Fruit fly (Drosophila melanogaster) whole organism, embryonic: Measurements from ENCODE around the gene SecS.

Source experiments
- ATbp ChIP-seq: fragments of 200-800 bp; sonication (Bioruptor generic); optimal IDR thresholded peaks from 2 replicates; lab custom pipeline; 2017; ENCODE audit warnings: missing biosample characterization, mild to moderate bottlenecking, missing genetic modification characterization, missing genetic modification reagents
- Adf1 ChIP-seq: fragments of 200-800 bp; sonication (Bioruptor generic); IDR thresholded peaks from 2 replicates; pipeline ENCODE4 v1.3.6; 2022; ENCODE audit warnings: missing biosample characterization, missing genetic modification characterization
- Antp ChIP-seq: fragments of 200-800 bp; sonication (Bioruptor generic); optimal IDR thresholded peaks from 3 replicates; lab custom pipeline; 2016; ENCODE audit warnings: missing biosample characterization, missing genetic modification characterization
- Atf-2 ChIP-seq: fragments of 200-800 bp; sonication (Bioruptor generic); optimal IDR thresholded peaks from 2 replicates; lab custom pipeline; 2016; ENCODE audit warnings: missing biosample characterization, missing genetic modification characterization
- CG10462 ChIP-seq: fragments of 200-800 bp; sonication (Bioruptor generic); optimal IDR thresholded peaks from 2 replicates; lab custom pipeline; 2016; ENCODE audit warnings: missing biosample characterization, missing genetic modification characterization
- CG12155 ChIP-seq: fragments of 200-800 bp; sonication (Bioruptor generic); optimal IDR thresholded peaks from 3 replicates; lab custom pipeline; 2016; ENCODE audit warnings: missing biosample characterization, missing genetic modification characterization
- CG1233 ChIP-seq: fragments of 200-800 bp; sonication (Bioruptor generic); optimal IDR thresholded peaks from 4 replicates; lab custom pipeline; 2018; ENCODE audit warnings: missing biosample characterization, mild to moderate bottlenecking, missing genetic modification characterization
- CG12744 ChIP-seq: fragments of 200-800 bp; sonication (Bioruptor generic); optimal IDR thresholded peaks from 2 replicates; lab custom pipeline; 2016; ENCODE audit warnings: missing biosample characterization, missing genetic modification characterization
- CG13624 ChIP-seq: fragments of 200-800 bp; sonication (Bioruptor generic); optimal IDR thresholded peaks from 2 replicates; lab custom pipeline; 2016; ENCODE audit warnings: missing biosample characterization, missing genetic modification characterization
- CG15696 ChIP-seq: fragments of 200-800 bp; sonication (Bioruptor generic); optimal IDR thresholded peaks from 2 replicates; lab custom pipeline; 2019; ENCODE audit warnings: missing biosample characterization, mild to moderate bottlenecking, missing genetic modification characterization, moderate library complexity
- CG16779 ChIP-seq: fragments of 200-800 bp; sonication (Bioruptor generic); IDR thresholded peaks from 2 replicates; pipeline ENCODE4 v1.3.6; 2022; ENCODE audit warnings: missing biosample characterization, missing genetic modification characterization
- CG17802 ChIP-seq: fragments of 200-800 bp; sonication (Bioruptor generic); optimal IDR thresholded peaks from 2 replicates; lab custom pipeline; 2018; ENCODE audit warnings: missing biosample characterization, mild to moderate bottlenecking, missing genetic modification characterization, moderate library complexity
- CG2120 ChIP-seq: fragments of 200-800 bp; sonication (Bioruptor generic); optimal IDR thresholded peaks from 3 replicates; lab custom pipeline; 2016; ENCODE audit warnings: missing biosample characterization, missing genetic modification characterization
- CG2678 ChIP-seq: fragments of 200-800 bp; sonication (Bioruptor generic); optimal IDR thresholded peaks from 3 replicates; lab custom pipeline; 2019; ENCODE audit warnings: missing biosample characterization, mild to moderate bottlenecking, missing genetic modification characterization, moderate library complexity
- CG32532 ChIP-seq: fragments of 200-800 bp; sonication (Bioruptor generic); IDR thresholded peaks from 2 replicates; pipeline ENCODE4 v1.3.6; 2022; ENCODE audit warnings: missing biosample characterization, missing genetic modification characterization
- CG3407 ChIP-seq: fragments of 200-800 bp; sonication (Bioruptor generic); optimal IDR thresholded peaks from 2 replicates; lab custom pipeline; 2018; ENCODE audit warnings: missing biosample characterization, mild to moderate bottlenecking, missing genetic modification characterization
- CG3726 ChIP-seq: fragments of 200-800 bp; sonication (Bioruptor generic); IDR thresholded peaks from 3 replicates; pipeline ENCODE4, ENCODE4 v1.3.6; 2022; ENCODE audit warnings: missing biosample characterization, missing genetic modification characterization
- CG43689 ChIP-seq: fragments of 200-800 bp; sonication (Bioruptor generic); IDR thresholded peaks from 2 replicates; pipeline ENCODE4 v1.3.6; 2022; ENCODE audit warnings: missing biosample characterization, missing genetic modification characterization
- CG4617 ChIP-seq: fragments of 200-800 bp; sonication (Bioruptor generic); optimal IDR thresholded peaks from 3 replicates; lab custom pipeline; 2016; ENCODE audit warnings: missing biosample characterization, missing genetic modification characterization, borderline replicate concordance
- CG5245 ChIP-seq: fragments of 200-800 bp; sonication (Bioruptor generic); optimal IDR thresholded peaks from 3 replicates; lab custom pipeline; 2016; ENCODE audit warnings: missing biosample characterization, missing genetic modification characterization
- CG6854 ChIP-seq: fragments of 200-800 bp; sonication (Bioruptor generic); optimal IDR thresholded peaks from 3 replicates; lab custom pipeline; 2017; ENCODE audit warnings: missing biosample characterization, mild to moderate bottlenecking, missing genetic modification characterization
- CG7987 ChIP-seq: fragments of 200-800 bp; sonication (Bioruptor generic); optimal IDR thresholded peaks from 2 replicates; lab custom pipeline; 2018; ENCODE audit warnings: missing biosample characterization, mild to moderate bottlenecking, missing genetic modification characterization, moderate library complexity
- CG8924 ChIP-seq: fragments of 200-800 bp; optimal IDR thresholded peaks from 3 replicates; lab custom pipeline; 2019; ENCODE audit warnings: missing biosample characterization, mild to moderate bottlenecking, missing genetic modification characterization, moderate library complexity
- Chrac-16 ChIP-seq: fragments of 200-800 bp; sonication (Bioruptor generic); optimal IDR thresholded peaks from 3 replicates; lab custom pipeline; 2016; ENCODE audit warnings: missing biosample characterization, missing genetic modification characterization
- CoRest ChIP-seq: fragments of 200-800 bp; sonication (Bioruptor generic); optimal IDR thresholded peaks from 3 replicates; lab custom pipeline; 2018; ENCODE audit warnings: missing biosample characterization, mild to moderate bottlenecking, missing genetic modification characterization, moderate library complexity
- Dip3 ChIP-seq: fragments of 200-800 bp; sonication (Bioruptor generic); optimal IDR thresholded peaks from 3 replicates; lab custom pipeline; 2016; ENCODE audit warnings: missing biosample characterization, missing genetic modification characterization
- Eip74EF ChIP-seq, 2 experiments: fragments of 200-800 bp in 1 of 2; fragments of >200 bp in 1 of 2; sonication (Bioruptor generic) in 1 of 2; optimal IDR thresholded peaks; 2 replicates each; lab custom pipeline; 2017 to 2019; ENCODE audit warnings: missing biosample characterization in 2 of 2, missing genetic modification characterization in 2 of 2, mild to moderate bottlenecking in 1 of 2, moderate library complexity in 1 of 2
- Ets97D ChIP-seq: fragments of 200-800 bp; sonication (Bioruptor generic); optimal IDR thresholded peaks from 3 replicates; lab custom pipeline; 2016; ENCODE audit warnings: missing biosample characterization, missing genetic modification characterization
- GATAe ChIP-seq: fragments of 200-800 bp; sonication (Bioruptor generic); conservative IDR thresholded peaks from 2 replicates; pipeline ENCODE4 v1.3.6; 2022; ENCODE audit warnings: missing biosample characterization, missing genetic modification characterization
- HLH3B ChIP-seq: fragments of 200-800 bp; sonication (Bioruptor generic); IDR thresholded peaks from 2 replicates; pipeline ENCODE4 v1.3.6; 2022; ENCODE audit warnings: missing biosample characterization, missing genetic modification characterization
- HLHmδ ChIP-seq: fragments of 200-800 bp; sonication (Bioruptor generic); optimal IDR thresholded peaks from 2 replicates; lab custom pipeline; 2018; ENCODE audit warnings: missing biosample characterization, mild to moderate bottlenecking, missing genetic modification characterization, moderate library complexity
- HmgD ChIP-seq: fragments of 200-800 bp; sonication (Bioruptor generic); optimal IDR thresholded peaks from 3 replicates; lab custom pipeline; 2016; ENCODE audit warnings: missing biosample characterization, missing genetic modification characterization
- Hmx ChIP-seq: fragments of 200-800 bp; sonication (Bioruptor generic); optimal IDR thresholded peaks from 2 replicates; lab custom pipeline; 2016; ENCODE audit warnings: missing biosample characterization, missing genetic modification characterization
- NFAT ChIP-seq: fragments of 200-800 bp; sonication (Bioruptor generic); IDR thresholded peaks from 2 replicates; pipeline ENCODE4 v1.3.6; 2022; ENCODE audit warnings: missing biosample characterization, missing genetic modification characterization
- Oli ChIP-seq: fragments of 200-800 bp; sonication (Bioruptor generic); optimal IDR thresholded peaks from 2 replicates; lab custom pipeline; 2018; ENCODE audit warnings: missing biosample characterization, mild to moderate bottlenecking, missing genetic modification characterization, moderate library complexity
- Scr ChIP-seq: fragments of 200-800 bp; sonication (Bioruptor generic); IDR thresholded peaks from 2 replicates; pipeline ENCODE4 v1.3.6; 2022; ENCODE audit warnings: missing biosample characterization, missing genetic modification characterization; ENCODE audit not compliant: partially characterized antibody
- Usf ChIP-seq: fragments of 200-800 bp; sonication (Bioruptor generic); optimal IDR thresholded peaks from 2 replicates; lab custom pipeline; 2017; ENCODE audit warnings: missing genotype, missing biosample characterization, missing genetic modification characterization
- bbx ChIP-seq: fragments of 200-800 bp; sonication (Bioruptor generic); IDR thresholded peaks from 2 replicates; pipeline ENCODE4 v1.3.6; 2022; ENCODE audit warnings: missing biosample characterization, missing genetic modification characterization; ENCODE audit not compliant: partially characterized antibody
- bowl ChIP-seq: fragments of 200-800 bp; sonication (Bioruptor generic); IDR thresholded peaks from 2 replicates; pipeline ENCODE4 v1.3.6; 2022; ENCODE audit warnings: missing biosample characterization, missing genetic modification characterization
- chif ChIP-seq, 2 experiments: fragments of 200-800 bp; sonication (Bioruptor generic); optimal IDR thresholded peaks; 3 replicates each; lab custom pipeline; 2016; ENCODE audit warnings: missing biosample characterization in 2 of 2, missing genetic modification characterization in 2 of 2
- cwo ChIP-seq: fragments of 200-800 bp; sonication (Bioruptor generic); optimal IDR thresholded peaks from 3 replicates; lab custom pipeline; 2017; ENCODE audit warnings: missing biosample characterization, missing genetic modification characterization, mild to moderate bottlenecking, moderate library complexity, missing genetic modification reagents
- dati ChIP-seq: fragments of 200-800 bp; sonication (Bioruptor generic); IDR thresholded peaks from 2 replicates; pipeline ENCODE4 v1.3.6; 2022; ENCODE audit warnings: missing biosample characterization, missing genetic modification characterization
- dysf ChIP-seq: fragments of 200-800 bp; sonication (Bioruptor generic); IDR thresholded peaks from 3 replicates; pipeline ENCODE4 v1.3.6; 2022; ENCODE audit warnings: missing biosample characterization, missing genetic modification characterization
- emc ChIP-seq: fragments of 200-800 bp; sonication (Bioruptor generic); optimal IDR thresholded peaks from 2 replicates; lab custom pipeline; 2016; ENCODE audit warnings: missing biosample characterization, missing genetic modification characterization
- gfzf ChIP-seq: fragments of 200-800 bp; sonication (Bioruptor generic); optimal IDR thresholded peaks from 2 replicates; lab custom pipeline; 2016; ENCODE audit warnings: missing biosample characterization, mild to moderate bottlenecking, missing genetic modification characterization, moderate library complexity
- gro ChIP-seq: fragments of 200-800 bp; sonication (Bioruptor generic); optimal IDR thresholded peaks from 2 replicates; lab custom pipeline; 2016; ENCODE audit warnings: missing biosample characterization, missing genetic modification characterization
- kni ChIP-seq: fragments of 200-800 bp; sonication (Bioruptor generic); optimal IDR thresholded peaks from 3 replicates; lab custom pipeline; 2017; ENCODE audit warnings: mild to moderate bottlenecking, missing biosample characterization, missing genetic modification reagents, missing genetic modification characterization
- lbe ChIP-seq: fragments of 200-800 bp; sonication (Bioruptor generic); optimal IDR thresholded peaks from 2 replicates; lab custom pipeline; 2016; ENCODE audit warnings: missing biosample characterization, mild to moderate bottlenecking, missing genetic modification characterization
- prd ChIP-seq, 3 experiments: fragments of >200 bp in 2 of 3; fragments of 200-800 bp in 1 of 3; sonication (Bioruptor generic) in 1 of 3; optimal IDR thresholded peaks in 2 of 3; IDR thresholded peaks in 1 of 3; 2 replicates in 2 of 3; 3 replicates in 1 of 3; pipeline versions ENCODE4 v1.3.6 to Lab custom; 2017 to 2022; ENCODE audit warnings: missing biosample characterization in 1 of 3, missing genetic modification characterization in 1 of 3

SecS gene

DNA sequence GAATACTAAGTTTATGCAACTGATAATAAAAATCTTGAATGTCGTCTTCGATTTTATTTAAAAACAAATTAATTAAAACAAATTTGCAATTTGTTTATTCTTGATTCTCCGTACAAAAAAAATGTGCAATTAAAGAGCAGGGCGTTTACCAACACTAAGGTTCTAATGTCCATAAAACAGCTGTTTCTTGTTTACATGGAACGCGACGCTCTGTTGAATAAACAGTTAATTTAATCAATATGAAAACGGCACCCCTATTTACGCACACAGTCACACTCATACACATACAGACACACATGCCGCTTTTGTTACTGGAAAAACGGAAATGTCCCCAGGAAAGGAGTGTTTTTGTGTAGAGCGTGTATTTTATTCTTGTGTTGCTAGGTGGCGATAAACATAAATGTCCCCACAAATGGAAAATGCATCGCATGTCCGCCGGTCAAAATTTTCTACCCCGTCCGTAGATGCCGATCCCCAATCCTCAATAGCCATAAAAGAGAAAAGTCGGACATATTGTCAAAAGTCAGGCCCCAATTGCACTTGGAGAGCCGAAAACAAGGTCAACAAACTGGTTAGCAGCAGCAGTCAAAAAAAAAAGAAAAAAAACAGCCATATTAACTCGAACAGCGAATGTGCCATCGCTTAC lies 21.9 kb downstream of the SecS start:
- no peak for TF ChIP-seq GATAe (GFP tag; lab: Robert Waterston, UW)
- TF ChIP-seq dati (GFP tag; lab: Robert Waterston, UW) = no peak
- peak; percentile 58 for TF ChIP-seq CoRest
- no peak for TF ChIP-seq cwo
- peak; percentile 85 for TF ChIP-seq HLHmδ (GFP tag; lab: Kevin White, UChicago)
- no peak for TF ChIP-seq bbx (GFP tag; lab: Robert Waterston, UW)
- peak; percentile 90 for TF ChIP-seq CG7987
- no peak for TF ChIP-seq CG17802 (tag; lab: Kevin White, UChicago)
- peak; percentile 28 for TF ChIP-seq CG13624 (GFP tag; lab: Kevin White, UChicago)
- TF ChIP-seq Ets97D = peak; percentile 63
- peak in 1 of 2 experiments; percentile 34 for TF ChIP-seq Eip74EF (GFP tag; optimal IDR thresholded peaks at IDR 0.05; lab: Kevin White, UChicago)
- TF ChIP-seq CG15696 = peak; percentile 92
- no peak for TF ChIP-seq CG16779
- TF ChIP-seq Scr (GFP tag; lab: Robert Waterston, UW) = no peak
- TF ChIP-seq lbe (GFP tag; lab: Kevin White, UChicago) = peak; percentile 66
- TF ChIP-seq CG8924 (tag; lab: Kevin White, UChicago) = peak; percentile 89
- TF ChIP-seq CG12155 (GFP tag; lab: Kevin White, UChicago) = peak; percentile 36
- TF ChIP-seq dysf = no peak
- peak; percentile 37 for TF ChIP-seq emc
- TF ChIP-seq HLH3B = no peak
- peak; percentile 47 for TF ChIP-seq HmgD (GFP tag; lab: Kevin White, UChicago)
- no peak for TF ChIP-seq Dip3
- no peak for TF ChIP-seq CG3726 (GFP tag; lab: Robert Waterston, UW)
- TF ChIP-seq Adf1 (GFP tag; lab: Robert Waterston, UW) = no peak
- TF ChIP-seq CG2678 = peak; percentile 78
- TF ChIP-seq CG12744 (GFP tag; lab: Kevin White, UChicago) = peak; percentile 15
- peak; percentile 74 for TF ChIP-seq CG2120 (GFP tag; lab: Kevin White, UChicago)
- peak; percentile 23 for TF ChIP-seq Oli (tag; lab: Kevin White, UChicago)
- peak; percentile 72 for TF ChIP-seq CG5245 (GFP tag; lab: Kevin White, UChicago)
- peak; percentile 38 for TF ChIP-seq Chrac-16 (GFP tag; lab: Kevin White, UChicago)
- peak; percentile 56 for TF ChIP-seq Antp (GFP tag; lab: Kevin White, UChicago)
- TF ChIP-seq ATbp (GFP tag; lab: Kevin White, UChicago) = peak; percentile 93
- peak; percentile 45 for TF ChIP-seq CG4617
- TF ChIP-seq Atf-2 (GFP tag; lab: Kevin White, UChicago) = peak; percentile 46
- TF ChIP-seq kni (GFP tag; lab: Kevin White, UChicago) = peak; percentile 96
- no peak for TF ChIP-seq CG43689 (GFP tag; lab: Robert Waterston, UW)
- no peak for TF ChIP-seq Hmx (GFP tag; lab: Kevin White, UChicago)
- TF ChIP-seq CG10462 (GFP tag; lab: Kevin White, UChicago) = peak; percentile 64
- TF ChIP-seq CG6854 (GFP tag; lab: Kevin White, UChicago) = no peak
- TF ChIP-seq CG1233 (GFP tag; lab: Kevin White, UChicago) = peak; percentile 92
- no peak for TF ChIP-seq bowl (GFP tag; lab: Robert Waterston, UW)
- TF ChIP-seq Usf (GFP tag; lab: Kevin White, UChicago) = no peak
- TF ChIP-seq NFAT (GFP tag; lab: Robert Waterston, UW) = no peak
- TF ChIP-seq prd (optimal IDR thresholded peaks at IDR 0.05; lab: Kevin White, UChicago) = no peak
- TF ChIP-seq prd (GFP tag; IDR thresholded peaks at IDR 0.05; lab: Robert Waterston, UW) = no peak
- TF ChIP-seq gfzf = peak; percentile 9
- peak; percentile 91 for TF ChIP-seq CG3407 (GFP tag; lab: Kevin White, UChicago)
- TF ChIP-seq CG32532 (GFP tag; lab: Robert Waterston, UW) = no peak
- peak; percentile 83 for TF ChIP-seq gro
- peak; percentile 64 to 67 for TF ChIP-seq chif (GFP tag; optimal IDR thresholded peaks at IDR 0.05; lab: Kevin White, UChicago)
